Worm (Caenorhabditis elegans): ENCODE measurements around the gene srxa-11.

srxa-11 gene

ce11 chrV:13961927-13962419 lies 38.0 kb downstream of the srxa-11 start, which contains the start of the genes algn-13 and R10D12.13:
Gene algn-13 (minus strand): TSS chrV:13961977.
Gene R10D12.13 (plus strand): TSS chrV:13962417.
- TF ChIP-seq madf-6 (GFP tag; IDR thresholded peaks at IDR 0.05), result peak; percentile 93
- peak; percentile 65 for TF ChIP-seq snpc-4 (GFP tag; optimal IDR thresholded peaks at IDR 0.05)
- TF ChIP-seq snpc-4 (tag; optimal IDR thresholded peaks at IDR 0.05), result peak in 3 of 4 experiments; percentile 54 to 84 (median 57)
- peak; percentile 37 for TF ChIP-seq ztf-18 (tag; optimal IDR thresholded peaks at IDR 0.05)
- TF ChIP-seq egrh-3 (GFP tag; IDR thresholded peaks at IDR 0.05), result no peak
- TF ChIP-seq ztf-3 (GFP tag; optimal IDR thresholded peaks at IDR 0.05), result no peak
- peak; percentile 49; the same call in 1 of the 2 replicates for TF ChIP-seq C06A6.2 (GFP tag; conservative IDR thresholded peaks at IDR 0.05)
- TF ChIP-seq dox-1 (GFP tag; IDR thresholded peaks at IDR 0.05), result peak; percentile 77
- peak; percentile 68 for TF ChIP-seq B0336.3 (GFP tag; IDR thresholded peaks at IDR 0.05)
- no peak for TF ChIP-seq nfya-2 (GFP tag; IDR thresholded peaks at IDR 0.05)
- peak; percentile 17; the same call in 1 of the 2 replicates for TF ChIP-seq ekl-4 (GFP tag; IDR thresholded peaks at IDR 0.05)
- TF ChIP-seq xnd-1 (tag; optimal IDR thresholded peaks at IDR 0.05), result peak; percentile 65
- TF ChIP-seq hmg-1.2 (GFP tag; IDR thresholded peaks at IDR 0.05), result peak; percentile 52
- TF ChIP-seq F22D6.2 (tag; optimal IDR thresholded peaks at IDR 0.05), result no peak
- TF ChIP-seq ceh-79 (tag; optimal IDR thresholded peaks at IDR 0.05), result no peak
- peak; percentile 76 for TF ChIP-seq madf-8 (GFP tag; conservative IDR thresholded peaks at IDR 0.05)
- TF ChIP-seq hrde-1 (tag; optimal IDR thresholded peaks at IDR 0.05; ENCODE audit: borderline replicate concordance), result peak; percentile 9
- TF ChIP-seq F49E8.2 (tag; optimal IDR thresholded peaks at IDR 0.05; ENCODE audit: insufficient read depth), result peak; percentile 57
- no peak for TF ChIP-seq cebp-1 (GFP tag; IDR thresholded peaks at IDR 0.05)
- TF ChIP-seq cebp-1 (tag; optimal IDR thresholded peaks at IDR 0.05), result peak; percentile 65
- TF ChIP-seq hsf-1 (GFP tag; IDR thresholded peaks at IDR 0.05), result peak; percentile 49; the same call in 1 of the 2 replicates
- peak; percentile 89 for TF ChIP-seq efl-1 (GFP tag; optimal IDR thresholded peaks at IDR 0.05)
- 0 out of 2 replicates have a peak, but pooled peaks have one; percentile 21 for TF ChIP-seq attf-3 (GFP tag; conservative IDR thresholded peaks at IDR 0.05)
- no peak for TF ChIP-seq ama-1 (optimal IDR thresholded peaks at IDR 0.05)
- TF ChIP-seq ama-1 (GFP tag; optimal IDR thresholded peaks at IDR 0.05), result peak in 1 of 2 experiments; percentile 28
- TF ChIP-seq rcor-1 (GFP tag; IDR thresholded peaks at IDR 0.05), result peak; percentile 57; the same call in 1 of the 2 replicates
- peak; percentile 67 for TF ChIP-seq ceh-91 (GFP tag; IDR thresholded peaks at IDR 0.05)
- no peak for TF ChIP-seq Y53G8AR.9 (GFP tag; conservative IDR thresholded peaks at IDR 0.05)
- TF ChIP-seq ztf-6 (GFP tag; IDR thresholded peaks at IDR 0.05), result no peak
- TF ChIP-seq D2030.7 (GFP tag; IDR thresholded peaks at IDR 0.05), result peak; percentile 71
- TF ChIP-seq hmg-20 (GFP tag; IDR thresholded peaks at IDR 0.05), result 0 out of 2 replicates have a peak, but pooled peaks have one; percentile 7
- peak; percentile 37; the same call in 1 of the 2 replicates for TF ChIP-seq nfyb-1 (GFP tag; IDR thresholded peaks at IDR 0.05)
- no peak for TF ChIP-seq somi-1 (GFP tag; optimal IDR thresholded peaks at IDR 0.05)
- no peak for TF ChIP-seq nhr-120 (GFP tag; IDR thresholded peaks at IDR 0.05)
- TF ChIP-seq lir-1 (GFP tag; conservative IDR thresholded peaks at IDR 0.05), result 0 out of 2 replicates have a peak, but pooled peaks have one; percentile 22
- TF ChIP-seq Y95B8A.8 (GFP tag; IDR thresholded peaks at IDR 0.05), result peak; percentile 26; the same call in 1 of the 2 replicates
- TF ChIP-seq nhr-90 (tag; optimal IDR thresholded peaks at IDR 0.05), result no peak
- TF ChIP-seq F57A8.1 (GFP tag; optimal IDR thresholded peaks at IDR 0.05), result no peak
- peak; percentile 69 for TF ChIP-seq lin-54 (GFP tag; optimal IDR thresholded peaks at IDR 0.05)
- peak; percentile 52 for TF ChIP-seq lsl-1 (GFP tag; optimal IDR thresholded peaks at IDR 0.05)
- TF ChIP-seq tbp1 (GFP tag; optimal IDR thresholded peaks at IDR 0.05), result peak; percentile 54
- TF ChIP-seq ztf-28 (GFP tag; IDR thresholded peaks at IDR 0.05), result 0 out of 2 replicates have a peak, but pooled peaks have one; percentile 34
- TF ChIP-seq rpc-1 (optimal IDR thresholded peaks at IDR 0.05), result peak; percentile 44
- TF ChIP-seq rpc-1 (tag; optimal IDR thresholded peaks at IDR 0.05), result no peak
- peak; percentile 92 for TF ChIP-seq snpc-3.4 (tag; optimal IDR thresholded peaks at IDR 0.05)
- peak; percentile 85 for TF ChIP-seq snpc-1.3 (tag; optimal IDR thresholded peaks at IDR 0.05; ENCODE audit: insufficient read depth)
- TF ChIP-seq lin-35 (GFP tag; optimal IDR thresholded peaks at IDR 0.05), result peak in 2 of 3 experiments; percentile 16 to 68
- TF ChIP-seq attf-5 (GFP tag; optimal IDR thresholded peaks at IDR 0.05), result peak; percentile 54
